Worm (Caenorhabditis elegans) whole organism, L1 larva: Measurements from ENCODE around the gene C29A12.22.

Experiments
- C16A3.4 ChIP-seq: fragments of 150-350 bp; optimal IDR thresholded peaks from 2 replicates; lab custom pipeline; 2014; ENCODE audit warnings: missing biosample characterization, missing genetic modification characterization
- C34B4.2 ChIP-seq: sonication (generic microtip); optimal IDR thresholded peaks from 2 replicates; lab custom pipeline; 2017; ENCODE audit warnings: mild to moderate bottlenecking, missing genetic modification characterization, missing compliant biosample characterization
- Y116A8C.19 ChIP-seq: sonication (generic microtip); optimal IDR thresholded peaks from 2 replicates; lab custom pipeline; 2016; ENCODE audit warnings: missing compliant biosample characterization, missing genetic modification characterization, borderline replicate concordance
- aha-1 ChIP-seq: fragments of 150-350 bp; optimal IDR thresholded peaks from 2 replicates; lab custom pipeline; 2014; ENCODE audit warnings: missing biosample characterization, missing genetic modification characterization
- aly-2 ChIP-seq: fragments of 150-350 bp; optimal IDR thresholded peaks from 2 replicates; lab custom pipeline; 2014; ENCODE audit warnings: missing biosample characterization, missing genetic modification characterization
- ceh-8 ChIP-seq: fragments of 200-800 bp; sonication (Bioruptor generic); optimal IDR thresholded peaks from 2 replicates; lab custom pipeline; 2018; ENCODE audit warnings: mild to moderate bottlenecking, missing genetic modification characterization, moderate library complexity, missing compliant biosample characterization
- ceh-82 ChIP-seq, 3 experiments: fragments of 150-350 bp in 1 of 3; sonication (generic microtip) in 2 of 3; optimal IDR thresholded peaks; 2 replicates each; lab custom pipeline; 2014 to 2017; ENCODE audit warnings: missing biosample characterization in 3 of 3, missing genetic modification characterization in 3 of 3
- dpl-1 ChIP-seq, 3 experiments: fragments of 150-350 bp in 2 of 3; sonication (generic microtip) in 1 of 3; optimal IDR thresholded peaks; 2 replicates each; lab custom pipeline; 2014 to 2017; ENCODE audit warnings: missing biosample characterization in 3 of 3, missing genetic modification characterization in 3 of 3, missing genetic modification reagents in 3 of 3
- dsc-1 ChIP-seq: sonication (generic microtip); optimal IDR thresholded peaks from 2 replicates; lab custom pipeline; 2016; ENCODE audit warnings: mild to moderate bottlenecking, missing genetic modification characterization, missing compliant biosample characterization
- efl-1 ChIP-seq, 4 experiments: fragments of 150-350 bp; optimal IDR thresholded peaks in 3 of 4; peaks in 1 of 4; 1 replicate in 1 of 4; 2 replicates in 3 of 4; lab custom pipeline; 2014; ENCODE audit warnings: missing biosample characterization in 2 of 4, missing genetic modification characterization in 2 of 4, missing genetic modification reagents in 2 of 4
- efl-3 ChIP-seq: fragments of 200-800 bp; sonication (Bioruptor generic); optimal IDR thresholded peaks from 2 replicates; lab custom pipeline; 2018; ENCODE audit warnings: mild to moderate bottlenecking, missing genetic modification characterization, missing compliant biosample characterization
- elt-2 ChIP-seq: sonication (generic microtip); optimal IDR thresholded peaks from 2 replicates; lab custom pipeline; 2016; ENCODE audit warnings: missing genetic modification characterization, mild to moderate bottlenecking, inconsistent platforms, missing compliant biosample characterization, missing genetic modification reagents
- elt-3 ChIP-seq, 6 experiments: fragments of 150-350 bp in 1 of 6; sonication (generic microtip); optimal IDR thresholded peaks; 2 replicates each; lab custom pipeline; 2017 to 2018; ENCODE audit warnings: missing biosample characterization in 6 of 6, missing genetic modification characterization in 6 of 6, inconsistent platforms in 1 of 6
- fkh-10 ChIP-seq: sonication (generic microtip); optimal IDR thresholded peaks from 2 replicates; lab custom pipeline; 2017; ENCODE audit warnings: missing biosample characterization, missing genetic modification reagents, missing genetic modification characterization
- hlh-17 ChIP-seq: fragments of 200-800 bp; sonication (Bioruptor generic); optimal IDR thresholded peaks from 2 replicates; lab custom pipeline; 2018; ENCODE audit warnings: missing genetic modification characterization, mild to moderate bottlenecking, missing compliant biosample characterization, moderate library complexity, borderline replicate concordance
- hlh-4 ChIP-seq: sonication (generic microtip); optimal IDR thresholded peaks from 2 replicates; lab custom pipeline; 2016; ENCODE audit warnings: mild to moderate bottlenecking, missing genetic modification characterization, missing compliant biosample characterization
- jun-1 ChIP-seq: fragments of 150-350 bp; optimal IDR thresholded peaks from 2 replicates; lab custom pipeline; 2014; ENCODE audit warnings: missing biosample characterization, missing genetic modification reagents, missing genetic modification characterization
- lin-13 ChIP-seq: fragments of 150-350 bp; optimal IDR thresholded peaks from 2 replicates; lab custom pipeline; 2014; ENCODE audit warnings: missing biosample characterization, missing genetic modification reagents, missing genetic modification characterization
- lin-14 ChIP-seq: fragments of 200-800 bp; sonication (Bioruptor generic); optimal IDR thresholded peaks from 2 replicates; lab custom pipeline; 2018; ENCODE audit warnings: mild to moderate bottlenecking, missing genetic modification characterization, moderate library complexity, missing compliant biosample characterization
- lir-3 ChIP-seq: sonication (generic microtip); optimal IDR thresholded peaks from 2 replicates; lab custom pipeline; 2016; ENCODE audit warnings: mild to moderate bottlenecking, missing genetic modification characterization, moderate library complexity, missing compliant biosample characterization; ENCODE audit not compliant: poor library complexity
- lsy-2 ChIP-seq, 2 experiments: fragments of 150-350 bp; optimal IDR thresholded peaks; 2 replicates each; lab custom pipeline; 2014; ENCODE audit warnings: missing biosample characterization in 2 of 2, missing genetic modification characterization in 2 of 2
- mep-1 ChIP-seq: fragments of 150-350 bp; optimal IDR thresholded peaks from 2 replicates; lab custom pipeline; 2014; ENCODE audit warnings: missing biosample characterization, missing genetic modification characterization
- nhr-19 ChIP-seq: fragments of 200-800 bp; sonication (Bioruptor generic); conservative IDR thresholded peaks from 2 replicates; pipeline ENCODE4 v1.3.6; 2022; ENCODE audit warnings: missing genetic modification characterization, missing compliant biosample characterization
- nhr-20 ChIP-seq: sonication (generic microtip); optimal IDR thresholded peaks from 2 replicates; lab custom pipeline; 2016; ENCODE audit warnings: mild to moderate bottlenecking, missing genetic modification characterization, missing compliant biosample characterization
- nhr-28 ChIP-seq: fragments of 150-350 bp; optimal IDR thresholded peaks from 2 replicates; lab custom pipeline; 2014; ENCODE audit warnings: missing biosample characterization, missing genetic modification characterization
- nhr-47 ChIP-seq: sonication (generic microtip); optimal IDR thresholded peaks from 2 replicates; lab custom pipeline; 2016; ENCODE audit warnings: mild to moderate bottlenecking, missing genetic modification characterization, moderate library complexity, missing compliant biosample characterization
- nhr-71 ChIP-seq: sonication (generic microtip); optimal IDR thresholded peaks from 2 replicates; lab custom pipeline; 2016; ENCODE audit warnings: mild to moderate bottlenecking, missing genetic modification characterization, moderate library complexity, missing compliant biosample characterization
- nhr-76 ChIP-seq: sonication (generic microtip); optimal IDR thresholded peaks from 2 replicates; lab custom pipeline; 2017; ENCODE audit warnings: missing biosample characterization, missing genetic modification characterization
- pqm-1 ChIP-seq: sonication (generic microtip); optimal IDR thresholded peaks from 3 replicates; lab custom pipeline; 2017; ENCODE audit warnings: missing biosample characterization, missing genetic modification characterization
- rnt-1 ChIP-seq: sonication (generic microtip); optimal IDR thresholded peaks from 2 replicates; lab custom pipeline; 2016; ENCODE audit warnings: mild to moderate bottlenecking, missing genetic modification characterization, moderate library complexity, missing compliant biosample characterization
- snu-23 ChIP-seq: sonication (generic microtip); optimal IDR thresholded peaks from 2 replicates; lab custom pipeline; 2016; ENCODE audit warnings: missing genetic modification characterization, missing compliant biosample characterization
- sox-4 ChIP-seq: sonication (generic microtip); optimal IDR thresholded peaks from 2 replicates; lab custom pipeline; 2016; ENCODE audit warnings: missing genetic modification characterization, missing compliant biosample characterization
- sup-37 ChIP-seq: fragments of 200-800 bp; sonication (Bioruptor generic); optimal IDR thresholded peaks from 2 replicates; lab custom pipeline; 2018; ENCODE audit warnings: mild to moderate bottlenecking, missing genetic modification characterization, missing compliant biosample characterization
- tlp-1 ChIP-seq: fragments of 150-350 bp; optimal IDR thresholded peaks from 2 replicates; lab custom pipeline; 2014; ENCODE audit warnings: missing biosample characterization, missing genetic modification characterization
- unc-62 ChIP-seq: fragments of 150-350 bp; optimal IDR thresholded peaks from 2 replicates; lab custom pipeline; 2014; ENCODE audit warnings: missing biosample characterization, missing genetic modification reagents, missing genetic modification characterization
- unc-98 ChIP-seq: fragments of 200-800 bp; sonication (Bioruptor generic); IDR thresholded peaks from 2 replicates; pipeline ENCODE4 v1.3.6; 2022; ENCODE audit warnings: missing genetic modification characterization, missing compliant biosample characterization
- xbp-1 ChIP-seq: sonication (generic microtip); optimal IDR thresholded peaks from 2 replicates; lab custom pipeline; 2016; ENCODE audit warnings: missing genetic modification characterization, missing compliant biosample characterization
- zag-1 ChIP-seq: fragments of 150-350 bp; optimal IDR thresholded peaks from 2 replicates; lab custom pipeline; 2014; ENCODE audit warnings: missing biosample characterization, missing genetic modification characterization
- ztf-11 ChIP-seq, 2 experiments: sonication (generic microtip); optimal IDR thresholded peaks; 2 replicates each; lab custom pipeline; 2016 to 2017; ENCODE audit warnings: missing genetic modification characterization in 2 of 2, missing biosample characterization in 1 of 2, missing compliant biosample characterization in 1 of 2

Gene C29A12.22

DNA sequence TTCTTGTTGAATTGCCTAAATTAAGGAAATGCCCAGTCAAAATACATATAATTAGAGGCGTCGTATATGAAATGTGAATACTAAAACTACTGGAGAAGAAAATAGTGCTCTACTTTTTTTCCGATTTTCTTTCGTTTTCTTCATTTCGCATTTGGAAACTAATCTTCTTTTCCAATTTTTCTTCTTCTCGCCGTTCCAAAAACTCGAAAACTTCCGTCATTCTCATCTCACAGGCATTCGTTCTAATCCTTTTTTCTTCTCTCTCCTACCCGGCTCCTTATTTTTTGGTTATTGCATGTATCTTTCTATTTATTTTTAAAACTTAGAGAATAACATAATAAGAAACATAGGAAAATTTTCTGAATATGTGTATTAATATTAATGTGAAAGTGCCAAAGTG lies 21.0 kb downstream of the C29A12.22 start:
- TF ChIP-seq dpl-1 (GFP tag; optimal IDR thresholded peaks at IDR 0.05; lab: Kevin White, UChicago) (no peak), lsy-2 (tag; optimal IDR thresholded peaks at IDR 0.05; lab: Kevin White, UChicago) (no peak), nhr-20 (no peak), elt-2 (no peak), Y116A8C.19 (tag; lab: Kevin White, UChicago) (no peak)

DNA sequence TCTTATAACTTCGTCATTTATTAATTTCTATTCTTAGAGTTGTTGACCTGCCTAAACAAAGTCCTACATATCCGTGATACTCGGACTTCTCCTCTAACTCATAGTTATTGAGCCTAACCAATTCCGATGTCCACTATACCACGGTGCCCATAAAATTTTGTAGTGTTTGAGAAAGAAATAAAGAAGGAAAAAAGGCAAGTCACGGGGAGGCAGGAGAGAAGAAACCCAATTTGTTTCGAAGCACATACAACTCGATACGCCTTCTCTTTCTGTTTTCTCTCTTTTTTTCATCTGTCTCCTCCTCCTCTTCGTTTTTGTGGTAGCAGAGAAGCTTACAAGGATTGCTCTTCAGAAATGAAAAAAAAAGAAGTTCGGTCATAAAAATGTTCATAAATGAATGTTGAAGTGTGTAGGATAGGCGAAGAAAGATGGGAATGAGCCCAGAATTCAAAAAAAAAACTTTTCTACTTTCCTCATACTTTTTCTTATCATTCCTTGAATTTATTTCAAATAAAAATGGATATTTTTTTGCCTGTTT lies 22.9 kb downstream of the C29A12.22 start:
- TF ChIP-seq mep-1 (tag; lab: Kevin White, UChicago) (peak; percentile 8), elt-2 (no peak), C16A3.4 (tag; lab: Kevin White, UChicago) (no peak), tlp-1 (no peak), C34B4.2 (tag; lab: Kevin White, UChicago) (no peak), nhr-19 (no peak), unc-98 (no peak), fkh-10 (peak; percentile 15), lin-14 (GFP tag; lab: Kevin White, UChicago) (peak; percentile 62), aha-1 (tag; lab: Kevin White, UChicago) (no peak)

DNA sequence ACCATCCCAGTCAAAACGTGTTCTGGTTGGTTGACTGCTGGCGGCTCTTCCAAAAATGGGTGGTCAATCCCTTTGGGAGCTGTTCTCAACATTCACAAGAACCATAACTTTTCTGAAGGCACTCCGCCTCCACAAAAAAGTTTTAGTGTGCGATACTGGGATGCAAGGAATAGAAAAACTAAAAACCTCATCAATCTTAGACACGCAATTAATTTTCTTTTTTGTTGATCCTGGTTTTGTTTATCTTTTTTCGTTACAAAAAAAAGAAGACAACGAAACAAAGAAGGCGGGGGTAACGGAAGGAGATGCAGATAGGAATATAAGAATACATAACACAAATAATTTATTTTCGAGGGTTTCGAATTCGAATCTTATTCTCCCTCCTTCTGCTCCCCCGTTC lies 26.3 kb downstream of the C29A12.22 start:
- TF ChIP-seq lin-14 (GFP tag; lab: Kevin White, UChicago) (peak; percentile 27), unc-62 (GFP tag; lab: Kevin White, UChicago) (no peak)
- TF ChIP-seq, all 84 proteins: peak for 1

DNA sequence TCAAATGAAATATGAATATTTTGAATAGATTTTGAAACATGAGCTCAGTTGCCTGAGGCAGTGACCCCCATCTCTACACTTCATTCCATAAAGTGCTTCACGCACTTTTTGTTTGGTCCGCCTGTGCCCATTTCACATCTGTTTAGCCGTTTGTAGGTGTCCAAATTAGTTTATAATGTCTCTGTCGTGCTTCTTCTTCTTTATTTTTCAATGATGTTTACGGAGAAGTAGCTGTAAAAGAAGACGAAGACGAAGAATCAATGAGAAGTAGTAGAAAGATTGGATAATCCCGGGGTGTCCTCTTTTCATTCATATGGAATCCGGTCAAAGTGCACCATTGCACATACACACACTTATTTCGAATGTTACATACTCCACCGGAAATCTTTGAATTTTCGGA lies 27.5 kb downstream of the C29A12.22 start:
- no peak for TF ChIP-seq ceh-8 (GFP tag; lab: Kevin White, UChicago)
- no peak for TF ChIP-seq tlp-1
- TF ChIP-seq snu-23 (GFP tag; lab: Kevin White, UChicago), result no peak
- peak; percentile 8 for TF ChIP-seq lin-14 (GFP tag; lab: Kevin White, UChicago)
- no peak for TF ChIP-seq xbp-1 (tag; lab: Kevin White, UChicago)

DNA sequence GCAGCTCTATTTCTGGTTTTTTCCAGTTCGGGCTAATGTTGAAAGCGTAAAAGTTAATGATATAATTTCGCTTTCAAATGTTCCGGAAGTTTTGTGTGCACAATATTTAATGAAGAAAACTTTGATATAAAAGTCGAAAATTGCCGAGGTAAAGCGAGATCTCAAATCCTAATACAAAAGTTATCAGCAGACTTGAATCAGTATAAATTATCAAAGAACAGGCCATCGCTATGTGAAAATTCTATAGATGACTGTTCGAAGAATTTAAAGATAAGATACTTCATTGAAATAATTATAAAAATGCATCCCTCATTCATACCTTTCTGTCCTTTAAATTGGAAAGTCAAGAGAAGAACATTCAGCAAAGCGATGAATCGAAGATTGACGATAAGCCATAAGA lies 35.0 kb downstream of the C29A12.22 start, which contains the start of gene C29A12.6:
Gene C29A12.6, plus strand, starts transcription at position 301 of the 400 bp plus-strand sequence.
- TF ChIP-seq nhr-71 (tag; lab: Kevin White, UChicago), result no peak
- no peak for TF ChIP-seq hlh-4 (tag; lab: Kevin White, UChicago)
- no peak for TF ChIP-seq mep-1 (tag; lab: Kevin White, UChicago)
- TF ChIP-seq aly-2 (tag; lab: Kevin White, UChicago), result no peak
- no peak for TF ChIP-seq lin-13 (GFP tag; lab: Kevin White, UChicago)
- TF ChIP-seq sox-4 (tag; lab: Kevin White, UChicago), result no peak
- no peak for TF ChIP-seq lsy-2 (tag; optimal IDR thresholded peaks at IDR 0.05; lab: Kevin White, UChicago)
- no peak for TF ChIP-seq jun-1 (tag; lab: Kevin White, UChicago)
- no peak for TF ChIP-seq rnt-1
- no peak for TF ChIP-seq efl-1 (optimal IDR thresholded peaks at IDR 0.05; lab: Kevin White, UChicago)
- no peak for TF ChIP-seq efl-1 (GFP tag; optimal IDR thresholded peaks at IDR 0.05 in 1 of 2; lab: Kevin White, UChicago)
- no peak for TF ChIP-seq zag-1
- TF ChIP-seq, all 84 proteins: peak for 0

DNA sequence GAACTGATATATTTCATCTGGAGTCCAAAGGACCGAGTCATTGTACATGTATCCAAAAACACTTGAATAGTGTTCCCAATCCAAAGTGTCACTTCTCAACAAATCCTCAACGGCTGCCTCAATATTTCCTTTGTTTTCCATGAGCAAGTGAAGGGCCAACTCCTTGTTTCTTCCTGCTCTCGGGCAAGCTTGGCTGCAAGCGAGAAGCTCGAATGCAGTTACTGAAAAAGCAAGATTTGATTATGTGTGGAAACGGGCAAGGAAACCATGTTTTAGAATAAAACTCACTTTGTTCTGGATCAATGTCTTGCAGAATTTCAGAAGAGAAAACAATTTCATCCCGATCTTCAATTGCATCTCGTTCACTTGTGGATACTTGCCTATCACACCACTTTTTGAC lies 42.3 kb downstream of the C29A12.22 start:
- no peak for TF ChIP-seq pqm-1 (tag; lab: Kevin White, UChicago)
- TF ChIP-seq fkh-10, result peak; percentile 52
- TF ChIP-seq lin-14 (GFP tag; lab: Kevin White, UChicago), result peak; percentile 12

DNA sequence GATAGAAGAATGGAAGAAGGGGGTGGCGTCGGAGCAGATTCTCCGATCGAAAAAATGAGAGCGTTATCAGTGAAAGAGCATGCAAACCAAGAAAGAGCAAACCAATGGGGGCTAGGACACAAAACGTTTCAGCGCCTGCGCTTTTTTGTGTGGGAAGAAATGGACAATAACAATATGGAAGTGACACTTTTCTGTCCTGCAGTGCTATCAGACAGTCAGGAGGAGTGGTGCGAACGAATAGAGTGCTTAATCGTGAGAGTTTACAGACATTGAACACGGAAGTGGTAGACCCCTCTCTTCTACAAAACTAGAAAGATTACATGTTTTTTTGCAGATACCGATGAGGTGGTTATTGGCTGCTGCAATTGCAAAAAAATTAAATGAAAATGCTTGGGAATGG lies 43.5 kb downstream of the C29A12.22 start:
- TF ChIP-seq dsc-1, result no peak
- TF ChIP-seq efl-3 (GFP tag; lab: Kevin White, UChicago), result no peak
- TF ChIP-seq unc-62 (GFP tag; lab: Kevin White, UChicago), result no peak
- no peak for TF ChIP-seq sup-37 (GFP tag; lab: Kevin White, UChicago)
- no peak for TF ChIP-seq lir-3 (tag; lab: Kevin White, UChicago)
- no peak for TF ChIP-seq hlh-17 (GFP tag; lab: Kevin White, UChicago)
- no peak for TF ChIP-seq elt-3 (tag; optimal IDR thresholded peaks at IDR 0.05; lab: Kevin White, UChicago)
- TF ChIP-seq nhr-20, result peak; percentile 24
- no peak for TF ChIP-seq xbp-1 (tag; lab: Kevin White, UChicago)
- no peak for TF ChIP-seq nhr-28
- TF ChIP-seq nhr-47 (tag; lab: Kevin White, UChicago), result no peak
- TF ChIP-seq ztf-11 (tag; optimal IDR thresholded peaks at IDR 0.05; lab: Kevin White, UChicago), result no peak
- TF ChIP-seq aly-2 (tag; lab: Kevin White, UChicago), result no peak
- TF ChIP-seq nhr-76, result no peak
- no peak for TF ChIP-seq ceh-82 (tag; optimal IDR thresholded peaks at IDR 0.05; lab: Kevin White, UChicago)
- no peak for TF ChIP-seq nhr-19
